Worm (Caenorhabditis elegans): ENCODE results near the gene Y43F8C.15.

DNA sequence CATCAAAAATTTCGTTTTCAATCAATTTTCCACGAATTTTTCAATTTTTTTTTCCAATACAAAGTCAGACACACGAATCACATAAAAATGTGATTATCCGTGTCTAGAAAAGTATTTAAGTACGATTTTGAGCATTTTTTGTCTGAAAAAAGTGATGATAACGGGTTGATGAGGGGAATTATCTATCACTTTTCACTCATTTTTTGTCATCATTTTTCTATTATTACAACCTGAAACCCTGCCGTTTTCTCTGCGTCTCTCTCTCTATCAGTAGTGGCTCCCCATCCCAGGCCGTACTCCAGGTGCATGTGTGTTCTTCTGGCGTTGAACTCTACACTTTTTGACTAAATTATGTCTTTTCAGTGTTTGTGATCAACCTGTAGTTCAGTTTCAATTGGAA lies 38.1 kb downstream of the Y43F8C.15 start:
- TF ChIP-seq nhr-237 (tag; optimal IDR thresholded peaks at IDR 0.05) (no peak), daf-12 (tag; optimal IDR thresholded peaks at IDR 0.05) (no peak), zag-1 (tag; optimal IDR thresholded peaks at IDR 0.05) (no peak)

Measured in whole organism, L3 larva.